Worm (Caenorhabditis elegans) whole organism, early embryonic: ENCODE measurements around the gene F32H5.1.

Source experiments
- B0310.2 ChIP-seq: sonication (generic microtip); optimal IDR thresholded peaks from 2 replicates; lab custom pipeline; 2016; ENCODE audit warnings: mild to moderate bottlenecking, missing genetic modification characterization, missing compliant biosample characterization
- pes-1 ChIP-seq: fragments of 200-800 bp; sonication (Bioruptor generic); IDR thresholded peaks from 2 replicates; pipeline ENCODE4 v1.3.6; 2022; ENCODE audit warnings: missing genetic modification reagents, missing genetic modification characterization, missing compliant biosample characterization
- sea-1 ChIP-seq: fragments of 200-800 bp; sonication (Bioruptor generic); conservative IDR thresholded peaks from 2 replicates; pipeline ENCODE4 v1.3.6; 2022; ENCODE audit warnings: missing genetic modification characterization, missing compliant biosample characterization
- tra-4 ChIP-seq: sonication (generic microtip); optimal IDR thresholded peaks from 2 replicates; lab custom pipeline; 2017; ENCODE audit warnings: missing genetic modification characterization, missing compliant biosample characterization

F32H5.1 gene

DNA sequence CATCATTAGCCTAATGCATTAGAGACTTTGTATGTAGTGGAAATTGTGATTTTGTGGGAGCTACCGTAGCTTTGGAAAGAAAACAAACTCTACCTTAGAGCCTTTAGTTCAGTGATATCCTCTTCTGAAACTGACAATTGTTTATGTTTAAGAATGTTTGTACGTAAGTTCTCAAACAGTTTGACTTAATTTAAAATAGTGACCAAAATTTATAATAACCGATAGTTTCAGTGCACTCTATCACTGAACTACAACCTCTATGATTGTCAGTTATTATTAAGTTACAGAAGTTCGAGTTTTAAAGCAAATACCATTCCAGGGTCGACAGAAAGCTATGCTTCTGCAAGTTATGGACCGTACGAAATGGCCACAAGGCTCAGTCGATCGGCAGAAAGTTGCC lies 49.2 kb downstream of the F32H5.1 start, which contains the start of gene C50B6.1:
TSS of gene C50B6.1 (plus strand) at position 301 of the 400 bp plus-strand sequence.
- TF ChIP-seq pes-1 (GFP tag; lab: Robert Waterston, UW) (no peak), tra-4 (tag; lab: Kevin White, UChicago) (no peak), B0310.2 (tag; lab: Kevin White, UChicago) (no peak), sea-1 (GFP tag; lab: Robert Waterston, UW) (no peak)
